Worm (Caenorhabditis elegans) whole organism, midembryonic: Measurements from ENCODE around the gene B0334.10.
A peak's percentile ranks its signal among the peaks of the same experiment; 100 is the strongest.
"Not testable (repeated sequence)": the region's sequence is repeated elsewhere in the genome, so short reads cannot be mapped to it uniquely, and the experiment has no call there.

Experiments
- T22C8.4 ChIP-seq: fragments of 200-800 bp; sonication (Bioruptor generic); IDR thresholded peaks from 2 replicates; pipeline ENCODE4 v1.3.6; 2022; ENCODE audit warnings: missing genetic modification characterization, missing compliant biosample characterization
- cog-1 ChIP-seq: sonication (generic microtip); optimal IDR thresholded peaks from 2 replicates; lab custom pipeline; 2016; ENCODE audit warnings: missing genetic modification characterization, missing compliant biosample characterization
- flt-1 ChIP-seq: fragments of 200-800 bp; sonication (Bioruptor generic); IDR thresholded peaks from 2 replicates; pipeline ENCODE4 v1.3.6; 2022; ENCODE audit warnings: missing genetic modification characterization, missing compliant biosample characterization
- klf-2 ChIP-seq: fragments of 200-800 bp; sonication (Bioruptor generic); conservative IDR thresholded peaks from 2 replicates; pipeline ENCODE4 v1.3.6; 2022; ENCODE audit warnings: missing genetic modification reagents, missing genetic modification characterization, missing compliant biosample characterization
- med-1 ChIP-seq: sonication (generic microtip); optimal IDR thresholded peaks from 2 replicates; lab custom pipeline; 2017; ENCODE audit warnings: missing genetic modification characterization, mild to moderate bottlenecking, missing compliant biosample characterization, antibody characterized with exemption, missing genetic modification reagents; ENCODE audit not compliant: insufficient read depth
- ref-1 ChIP-seq: fragments of 200-800 bp; sonication (Bioruptor generic); conservative IDR thresholded peaks from 2 replicates; pipeline ENCODE4 v1.3.6; 2022; ENCODE audit warnings: missing genetic modification reagents, missing genetic modification characterization, missing compliant biosample characterization
- tab-1 ChIP-seq: fragments of 200-800 bp; sonication (Bioruptor generic); IDR thresholded peaks from 2 replicates; pipeline ENCODE4 v1.3.6; 2022; ENCODE audit warnings: missing genetic modification characterization, missing compliant biosample characterization
- ztf-23 ChIP-seq: fragments of 200-800 bp; sonication (Bioruptor generic); IDR thresholded peaks from 2 replicates; pipeline ENCODE4 v1.3.6; 2022; ENCODE audit warnings: missing genetic modification reagents, missing genetic modification characterization, missing compliant biosample characterization
- ztf-29 ChIP-seq: fragments of 200-800 bp; sonication (Bioruptor generic); IDR thresholded peaks from 2 replicates; pipeline ENCODE4 v1.3.6; 2022; ENCODE audit warnings: missing genetic modification reagents, missing genetic modification characterization, missing compliant biosample characterization

B0334.10 gene

ce11 chrII:11537606-11538016 lies 19.3 kb downstream of the B0334.10 start:
- TF ChIP-seq flt-1 (peak; percentile 76), klf-2 (no peak), ztf-23 (GFP tag; lab: Robert Waterston, UW) (no peak), cog-1 (tag; lab: Kevin White, UChicago) (no peak), T22C8.4 (GFP tag; lab: Robert Waterston, UW) (peak; percentile 45; the same call in 1 of the 2 replicates), ref-1 (GFP tag; lab: Robert Waterston, UW) (no peak)

- TF ChIP-seq ztf-23 (GFP tag; lab: Robert Waterston, UW) (no peak), ztf-29 (GFP tag; lab: Robert Waterston, UW) (no peak), ref-1 (GFP tag; lab: Robert Waterston, UW) (no peak), T22C8.4 (GFP tag; lab: Robert Waterston, UW) (no peak)
These were observed 20.5 kb downstream of the B0334.10 start, which contains the start of gene Y62F5A.9 for ce11 chrII:11538741-11539140. Gene Y62F5A.9, minus strand, starts transcription at chrII:11538841.

ce11 chrII:11542385-11542784 lies 24.1 kb downstream of the B0334.10 start, which contains the start of gene gtf-2E2:
Gene gtf-2E2, minus strand, starts transcription at chrII:11542495.
- TF ChIP-seq cog-1 (tag; lab: Kevin White, UChicago) (no peak), T22C8.4 (GFP tag; lab: Robert Waterston, UW) (peak; percentile 62)

- TF ChIP-seq flt-1 (no peak), ref-1 (GFP tag; lab: Robert Waterston, UW) (no peak), T22C8.4 (GFP tag; lab: Robert Waterston, UW) (no peak), med-1 (GFP tag; lab: Kevin White, UChicago) (no peak), tab-1 (no peak), klf-2 (no peak), cog-1 (tag; lab: Kevin White, UChicago) (no peak)
These were observed 24.7 kb downstream of the B0334.10 start for ce11 chrII:11542958-11543357.

- TF ChIP-seq ztf-23 (GFP tag; lab: Robert Waterston, UW) (no peak), cog-1 (tag; lab: Kevin White, UChicago) (no peak), flt-1 (no peak), ref-1 (GFP tag; lab: Robert Waterston, UW) (no peak), med-1 (GFP tag; lab: Kevin White, UChicago) (no peak), klf-2 (no peak), ztf-29 (GFP tag; lab: Robert Waterston, UW) (no peak), tab-1 (no peak), T22C8.4 (GFP tag; lab: Robert Waterston, UW) (no peak)
These were observed 26.4 kb downstream of the B0334.10 start, which contains the start of gene F54D5.9 for ce11 chrII:11544714-11545113. Gene F54D5.9, minus strand, starts transcription at chrII:11544828.

- TF ChIP-seq cog-1 (tag; lab: Kevin White, UChicago) = peak; percentile 88
- TF ChIP-seq T22C8.4 (GFP tag; lab: Robert Waterston, UW) = peak; percentile 49; the same call in 1 of the 2 replicates
- peak; percentile 87 for TF ChIP-seq flt-1
- TF ChIP-seq klf-2 = no peak
- TF ChIP-seq tab-1 = peak; percentile 49; the same call in 1 of the 2 replicates
- peak; percentile 76 for TF ChIP-seq ztf-23 (GFP tag; lab: Robert Waterston, UW)
- TF ChIP-seq ref-1 (GFP tag; lab: Robert Waterston, UW) = no peak
- no peak for TF ChIP-seq ztf-29 (GFP tag; lab: Robert Waterston, UW)
- TF ChIP-seq med-1 (GFP tag; lab: Kevin White, UChicago) = no peak
These were observed 27.1 kb downstream of the B0334.10 start, which contains the start of gene dnj-13 for ce11 chrII:11545299-11545951. Gene dnj-13, plus strand, starts transcription at chrII:11545701.

- TF ChIP-seq klf-2 (no peak), ztf-23 (GFP tag; lab: Robert Waterston, UW) (no peak), ztf-29 (GFP tag; lab: Robert Waterston, UW) (no peak), tab-1 (no peak), med-1 (GFP tag; lab: Kevin White, UChicago) (no peak), flt-1 (no peak), T22C8.4 (GFP tag; lab: Robert Waterston, UW) (no peak)
These were observed 27.7 kb downstream of the B0334.10 start for ce11 chrII:11545952-11546325.

ce11 chrII:11547254-11547687 lies 29.0 kb downstream of the B0334.10 start, which contains the start of gene F54D5.7:
Gene F54D5.7, plus strand, starts transcription at chrII:11547517.
- no peak for TF ChIP-seq ref-1 (GFP tag; lab: Robert Waterston, UW)
- TF ChIP-seq flt-1 = 0 out of 2 replicates have a peak, but pooled peaks have one; percentile 13

ce11 chrII:11551981-11552380 lies 33.7 kb downstream of the B0334.10 start, which contains the start of gene dhgd-1:
Gene dhgd-1, minus strand, starts transcription at chrII:11552081.
- not testable (repeated sequence) for TF ChIP-seq ztf-23 (GFP tag; lab: Robert Waterston, UW); ref-1 (GFP tag; lab: Robert Waterston, UW); cog-1 (tag; lab: Kevin White, UChicago)

- TF ChIP-seq cog-1 (tag; lab: Kevin White, UChicago) (no peak), flt-1 (no peak), ztf-29 (GFP tag; lab: Robert Waterston, UW) (peak; percentile 25; the same call in 1 of the 2 replicates), klf-2 (no peak), T22C8.4 (GFP tag; lab: Robert Waterston, UW) (no peak), ztf-23 (GFP tag; lab: Robert Waterston, UW) (no peak), tab-1 (no peak), ref-1 (GFP tag; lab: Robert Waterston, UW) (no peak), med-1 (GFP tag; lab: Kevin White, UChicago) (no peak)
These were observed 37.4 kb downstream of the B0334.10 start, which contains the start of gene F54D5.24 for ce11 chrII:11555634-11556033. Gene F54D5.24, plus strand, starts transcription at chrII:11555949.
